Worm (Caenorhabditis elegans) whole organism, L4/young adult: ENCODE measurements around the gene R01H2.7.

ENCODE experiments used
- W03F9.2 ChIP-seq: fragments of 150-350 bp; optimal IDR thresholded peaks from 2 replicates; lab custom pipeline; 2014; ENCODE audit warnings: missing biosample characterization, missing genetic modification characterization
- dao-5 ChIP-seq: sonication (generic microtip); optimal IDR thresholded peaks from 2 replicates; lab custom pipeline; 2016; ENCODE audit warnings: missing genotype, missing genetic modification characterization, moderate library complexity, missing compliant biosample characterization
- him-1 ChIP-seq: sonication (generic microtip); optimal IDR thresholded peaks from 2 replicates; lab custom pipeline; 2016; ENCODE audit warnings: missing genotype, missing genetic modification reagents, missing genetic modification characterization, missing compliant biosample characterization

DNA sequence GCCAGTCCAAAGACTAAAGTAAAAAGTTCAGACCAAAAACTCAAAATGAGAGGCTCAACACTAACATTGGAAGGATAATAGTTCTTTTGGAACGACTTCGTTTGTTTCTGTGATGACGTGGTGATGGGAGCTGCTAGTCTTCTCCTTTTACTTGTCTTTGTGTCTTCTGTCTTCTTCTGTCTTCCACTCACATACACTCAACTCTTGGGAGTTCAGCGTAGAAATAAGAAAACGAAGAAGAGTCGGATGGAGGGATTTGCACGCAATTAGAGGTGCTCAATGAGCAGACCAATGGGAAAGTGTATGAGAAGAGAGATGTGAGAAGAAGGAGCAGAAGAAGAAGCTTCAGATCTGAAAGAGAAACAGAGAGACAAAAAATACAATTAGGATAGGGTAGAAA is 33.5 kb downstream of the R01H2.7 start:
- TF ChIP-seq him-1 (tag; lab: Kevin White, UChicago): no peak
- TF ChIP-seq dao-5 (tag; lab: Kevin White, UChicago): no peak
- no peak for TF ChIP-seq W03F9.2 (tag; lab: Kevin White, UChicago)
